Worm (Caenorhabditis elegans) whole organism, young adult: ENCODE measurements around the gene Y57A10A.29.

Experiments used
- Y79H2A.3 ChIP-seq: fragments of 200-800 bp; sonication (Bioruptor generic); conservative IDR thresholded peaks from 2 replicates; pipeline ENCODE4 v1.3.6; 2022; ENCODE audit warnings: missing genetic modification reagents, missing genetic modification characterization, missing compliant biosample characterization
- ceh-40 ChIP-seq: fragments of 200-800 bp; sonication (Bioruptor generic); IDR thresholded peaks from 2 replicates; pipeline ENCODE4 v1.3.6; 2022; ENCODE audit warnings: missing genetic modification characterization, missing compliant biosample characterization
- dpl-1 ChIP-seq: fragments of 150-350 bp; optimal IDR thresholded peaks from 2 replicates; lab custom pipeline; 2014; ENCODE audit warnings: missing biosample characterization, missing genetic modification reagents, missing genetic modification characterization
- hlh-26 ChIP-seq: fragments of 200-800 bp; sonication (Bioruptor generic); conservative IDR thresholded peaks from 2 replicates; pipeline ENCODE4 v1.3.6; 2022; ENCODE audit warnings: missing genetic modification reagents, missing genetic modification characterization, missing compliant biosample characterization
- madf-3 ChIP-seq: fragments of 200-800 bp; sonication (Bioruptor generic); IDR thresholded peaks from 2 replicates; pipeline ENCODE4 v1.3.6; 2022; ENCODE audit warnings: missing genetic modification reagents, missing genetic modification characterization, missing compliant biosample characterization
- mxl-1 ChIP-seq: sonication (generic microtip); optimal IDR thresholded peaks from 2 replicates; lab custom pipeline; 2016; ENCODE audit warnings: missing genetic modification characterization, missing compliant biosample characterization
- nfyb-1 ChIP-seq: fragments of 200-800 bp; sonication (Bioruptor generic); IDR thresholded peaks from 2 replicates; pipeline ENCODE4 v1.3.6; 2022; ENCODE audit warnings: missing genetic modification reagents, missing genetic modification characterization, missing compliant biosample characterization

DNA sequence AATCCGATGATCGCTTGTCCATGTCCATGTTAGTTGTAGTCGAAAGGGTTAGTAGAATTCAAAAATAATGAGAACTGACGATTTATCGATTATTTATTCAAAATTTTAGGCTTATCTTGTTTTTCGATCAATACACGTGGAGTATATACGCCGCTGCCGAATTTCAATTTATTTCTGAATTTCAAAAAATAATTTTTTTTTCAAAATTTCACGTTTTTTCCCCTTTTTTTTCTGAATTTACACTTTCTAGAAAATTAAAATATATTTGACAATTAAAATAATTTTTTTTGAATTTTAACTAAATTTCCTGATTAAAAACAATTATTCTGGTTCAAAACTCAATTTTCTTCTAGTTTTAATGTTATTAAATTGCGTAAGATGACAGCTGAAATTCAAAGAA is 23.0 kb downstream of the Y57A10A.29 start, which contains the start of gene C50E10.1:
- TF ChIP-seq mxl-1 (tag; lab: Kevin White, UChicago) (no peak), ceh-40 (GFP tag; lab: Robert Waterston, UW) (no peak), madf-3 (GFP tag; lab: Robert Waterston, UW) (no peak), Y79H2A.3 (no peak), nfyb-1 (no peak), hlh-26 (GFP tag; lab: Robert Waterston, UW) (no peak), dpl-1 (no peak)
